Fruit fly (Drosophila melanogaster) whole organism, wandering third instar larva: ENCODE measurements around the gene otu.

ENCODE experiments used
- CrebA ChIP-seq: fragments of 200-800 bp; sonication (Bioruptor generic); optimal IDR thresholded peaks from 2 replicates; lab custom pipeline; 2016; ENCODE audit warnings: missing biosample characterization, mild to moderate bottlenecking, missing genetic modification characterization, borderline replicate concordance
- Dfd ChIP-seq: fragments of >200 bp; optimal IDR thresholded peaks from 2 replicates; lab custom pipeline; 2017; ENCODE audit warnings: missing biosample characterization, missing genetic modification characterization
- N ChIP-seq: fragments of >200 bp; optimal IDR thresholded peaks from 2 replicates; lab custom pipeline; 2018; ENCODE audit warnings: missing biosample characterization, missing external identifiers, missing genetic modification characterization
- fru ChIP-seq: fragments of 200-800 bp; sonication (Bioruptor generic); optimal IDR thresholded peaks from 3 replicates; lab custom pipeline; 2016; ENCODE audit warnings: missing biosample characterization, mild to moderate bottlenecking, missing genetic modification characterization
- pan ChIP-seq: fragments of >200 bp; optimal IDR thresholded peaks from 2 replicates; lab custom pipeline; 2017
- psq ChIP-seq: fragments of 200-800 bp; sonication (Bioruptor generic); optimal IDR thresholded peaks from 3 replicates; lab custom pipeline; 2017; ENCODE audit warnings: missing biosample characterization, mild to moderate bottlenecking, missing genetic modification characterization, moderate library complexity

DNA sequence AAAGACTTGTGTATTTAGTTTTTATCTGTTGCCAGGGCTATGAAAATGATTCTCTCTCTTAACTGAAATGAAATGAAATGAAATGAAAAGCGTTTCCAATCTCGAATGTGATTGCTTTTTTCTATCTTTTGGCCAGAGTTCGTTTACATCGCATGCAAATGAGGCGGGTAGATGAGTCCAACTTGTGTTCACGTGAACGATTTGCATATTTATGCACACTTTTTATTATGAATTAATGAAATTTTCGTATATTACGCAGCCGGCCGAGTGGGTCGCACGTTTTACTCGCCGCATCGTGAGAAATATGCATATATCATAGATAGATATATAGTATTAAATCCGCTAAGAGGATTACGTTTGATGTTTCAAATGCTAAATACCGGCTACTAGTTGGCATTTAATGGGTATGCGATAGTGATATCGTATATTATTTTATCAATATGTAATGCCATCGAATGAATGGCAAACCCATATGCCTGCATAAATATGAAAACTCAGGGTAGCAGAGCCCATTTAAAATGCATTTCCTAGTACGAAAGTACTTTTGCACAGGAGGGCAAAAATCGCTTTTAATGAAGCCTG, 15.8 kb upstream of the otu start:
- no peak for TF ChIP-seq Dfd (GFP tag; lab: Kevin White, UChicago)
- no peak for TF ChIP-seq psq (GFP tag; lab: Kevin White, UChicago)
- TF ChIP-seq N: no peak
- TF ChIP-seq fru: no peak
- TF ChIP-seq CrebA (GFP tag; lab: Kevin White, UChicago): no peak
- TF ChIP-seq pan: no peak
